Fruit fly (Drosophila melanogaster) Kc167 (cell line): Measurements from ENCODE around the gene CG12171.

Source experiments
- Myc ChIP-seq: fragments of >200 bp; optimal IDR thresholded peaks from 2 replicates; lab custom pipeline; 2017; ENCODE audit warnings: missing external identifiers
- Sin3A ChIP-seq: fragments of >200 bp; optimal IDR thresholded peaks from 2 replicates; lab custom pipeline; 2018; ENCODE audit warnings: missing external identifiers
- h ChIP-seq: fragments of >200 bp; optimal IDR thresholded peaks from 3 replicates; lab custom pipeline; 2018; ENCODE audit warnings: missing external identifiers
- insv ChIP-seq: fragments of >200 bp; optimal IDR thresholded peaks from 3 replicates; lab custom pipeline; 2018; ENCODE audit warnings: missing external identifiers
- psq ChIP-seq: fragments of >200 bp; optimal IDR thresholded peaks from 2 replicates; lab custom pipeline; 2017; ENCODE audit warnings: missing external identifiers
- ttk ChIP-seq: sonication (Bioruptor generic); optimal IDR thresholded peaks from 2 replicates; lab custom pipeline; 2017; ENCODE audit warnings: missing external identifiers

Gene CG12171

DNA sequence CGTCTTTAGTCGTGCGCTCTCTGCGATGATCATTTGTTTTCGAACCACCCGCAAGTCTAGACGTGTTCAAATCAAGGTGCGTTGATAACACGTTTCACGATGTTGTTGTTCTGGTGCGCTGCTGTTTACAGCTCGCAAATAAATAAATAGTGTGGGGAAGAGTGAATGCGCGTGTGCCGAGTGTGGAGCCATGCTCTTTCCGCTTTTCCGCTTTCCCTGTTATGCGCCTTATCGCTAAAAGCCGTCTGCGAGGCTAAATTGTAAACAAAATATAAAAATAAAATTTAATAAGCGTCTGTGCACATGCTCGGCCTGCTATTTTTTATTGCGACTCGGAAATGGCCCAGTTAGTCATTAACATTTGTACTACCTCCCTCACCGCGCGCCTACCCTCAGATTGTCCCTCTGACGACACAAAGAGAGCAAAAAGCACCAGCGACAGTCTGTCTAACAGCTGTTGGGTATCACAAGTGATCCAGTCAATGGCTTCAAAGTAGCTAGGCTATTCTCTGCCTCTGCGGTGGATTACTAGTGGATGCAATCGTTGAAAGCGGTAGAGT lies 39.3 kb downstream of the CG12171 start:
- TF ChIP-seq insv (no peak), Sin3A (no peak), psq (lab: Kevin White, UChicago) (no peak)

DNA sequence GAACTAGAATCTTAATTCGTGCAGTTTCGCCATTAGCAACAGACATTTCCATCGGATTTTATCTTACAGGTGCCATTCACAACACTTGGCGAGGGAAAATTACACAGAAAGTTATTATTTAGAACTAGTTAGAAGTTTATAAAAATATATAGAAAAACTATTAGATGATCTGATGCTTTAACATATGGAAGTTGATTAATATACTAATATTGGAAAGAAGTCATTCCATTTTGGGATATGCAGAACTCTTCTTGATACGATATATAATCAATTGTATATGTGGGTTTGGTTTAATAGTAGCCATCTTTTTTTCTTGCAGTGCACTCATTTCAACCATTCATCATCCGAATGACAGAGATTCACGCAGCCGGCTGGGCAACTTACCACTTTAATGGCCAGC lies 48.8 kb downstream of the CG12171 start:
- TF ChIP-seq psq (lab: Kevin White, UChicago) = no peak
- TF ChIP-seq ttk (lab: Kevin White, UChicago) = no peak
- no peak for TF ChIP-seq Myc (lab: Kevin White, UChicago)
- no peak for TF ChIP-seq Sin3A
- no peak for TF ChIP-seq h (lab: Kevin White, UChicago)
- no peak for TF ChIP-seq insv

DNA sequence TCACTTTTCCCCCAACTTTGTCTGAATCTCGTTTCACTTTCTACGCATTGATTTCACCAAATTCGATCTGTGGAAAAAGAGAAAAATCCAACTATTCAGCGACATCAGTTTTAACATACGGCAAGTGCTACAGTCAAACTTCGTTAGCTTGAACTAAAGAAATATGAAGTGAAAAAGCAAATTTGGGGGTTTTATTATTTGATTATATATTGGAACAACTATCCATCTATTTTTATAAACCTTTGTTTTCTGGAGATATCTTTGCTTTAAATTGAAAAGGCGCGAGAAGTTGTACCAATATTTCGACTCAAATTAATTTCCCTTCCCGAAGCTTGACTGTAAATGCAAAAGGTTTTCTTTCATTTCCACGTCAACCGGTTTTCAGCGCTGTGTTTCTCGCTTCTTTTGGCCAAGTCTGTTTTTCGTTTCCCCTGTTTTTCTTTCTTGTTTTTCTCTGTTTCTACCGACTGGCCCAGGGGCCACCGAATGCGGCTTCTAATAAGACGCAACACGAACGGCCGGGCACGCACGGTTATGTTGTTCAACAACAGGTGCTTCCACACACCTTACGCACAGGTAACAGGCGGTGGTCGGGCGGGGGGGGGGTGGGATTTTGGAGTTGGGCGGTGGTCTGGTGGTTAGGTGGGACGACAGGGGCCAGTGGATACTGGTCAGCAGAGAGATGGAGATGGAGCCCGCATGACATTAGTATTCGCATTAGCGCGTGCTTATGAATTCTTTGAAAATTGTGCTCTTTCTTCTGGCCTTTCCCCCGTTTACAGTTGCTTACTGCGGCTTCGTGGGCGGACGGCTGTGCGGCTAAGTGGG lies 49.7 kb downstream of the CG12171 start:
- no peak for TF ChIP-seq Sin3A
- TF ChIP-seq h (lab: Kevin White, UChicago) = no peak
- no peak for TF ChIP-seq insv
- TF ChIP-seq ttk (lab: Kevin White, UChicago) = no peak
- TF ChIP-seq psq (lab: Kevin White, UChicago) = no peak
- no peak for TF ChIP-seq Myc (lab: Kevin White, UChicago)
